Fruit fly (Drosophila melanogaster): ENCODE data around the gene Prx4.

The Prx4 gene

dm6 chr3L:3069774-3070173 is 27.6 kb downstream of the Prx4 start:
- TF ChIP-seq Ets98B (GFP tag; IDR thresholded peaks at IDR 0.05) (no peak), EcR (GFP tag; optimal IDR thresholded peaks at IDR 0.05) (peak; percentile 4), CG13204 (GFP tag; optimal IDR thresholded peaks at IDR 0.05) (no peak), Pif1A (GFP tag; optimal IDR thresholded peaks at IDR 0.05) (no peak), CG34367 (tag; optimal IDR thresholded peaks at IDR 0.05) (no peak), CG9948 (tag; optimal IDR thresholded peaks at IDR 0.05) (no peak)

dm6 chr3L:3070274-3071204 is 28.4 kb downstream of the Prx4 start, which contains the start of the genes CG32486 and PAN3:
CG32486 (minus strand) TSS chr3L:3070839.
PAN3 (plus strand) TSS chr3L:3071133.
- TF ChIP-seq CG34367 (tag; optimal IDR thresholded peaks at IDR 0.05) (peak; percentile 16), CG15710 (tag; optimal IDR thresholded peaks at IDR 0.05) (peak; percentile 7), Pif1A (GFP tag; optimal IDR thresholded peaks at IDR 0.05) (no peak), rn (GFP tag; IDR thresholded peaks at IDR 0.05) (no peak), CG14655 (GFP tag; optimal IDR thresholded peaks at IDR 0.05) (no peak), CG17806 (tag; optimal IDR thresholded peaks at IDR 0.05) (no peak), D1 (tag; optimal IDR thresholded peaks at IDR 0.05) (no peak), CG13204 (GFP tag; optimal IDR thresholded peaks at IDR 0.05) (peak; percentile 42), Snoo (tag; optimal IDR thresholded peaks at IDR 0.05) (no peak), CG12605 (GFP tag; IDR thresholded peaks at IDR 0.05) (peak; percentile 28), fd96Ca (GFP tag; IDR thresholded peaks at IDR 0.05) (peak; percentile 52; the same call in 1 of the 3 replicates), Pif1B (GFP tag; optimal IDR thresholded peaks at IDR 0.05) (no peak), gl (tag; optimal IDR thresholded peaks at IDR 0.05) (peak; percentile 10), Ets98B (GFP tag; IDR thresholded peaks at IDR 0.05) (peak; percentile 36; the same call in 1 of the 2 replicates), CG8159 (tag; optimal IDR thresholded peaks at IDR 0.05) (peak; percentile 26), CG32121 (GFP tag; IDR thresholded peaks at IDR 0.05) (no peak), CG9948 (tag; optimal IDR thresholded peaks at IDR 0.05) (no peak), EcR (GFP tag; optimal IDR thresholded peaks at IDR 0.05) (peak; percentile 49), CG4496 (GFP tag; IDR thresholded peaks at IDR 0.05) (0 out of 3 replicates have a peak, but pooled peaks have one; percentile 48), CG8301 (tag; optimal IDR thresholded peaks at IDR 0.05) (peak; percentile 8), CG10348 (GFP tag; IDR thresholded peaks at IDR 0.05) (no peak)

- TF ChIP-seq CG14655 (GFP tag; optimal IDR thresholded peaks at IDR 0.05), result peak; percentile 48
- 0 out of 2 replicates have a peak, but pooled peaks have one; percentile 27 for TF ChIP-seq CG12605 (GFP tag; IDR thresholded peaks at IDR 0.05)
- TF ChIP-seq Pif1A (GFP tag; optimal IDR thresholded peaks at IDR 0.05), result peak; percentile 48
- TF ChIP-seq EcR (GFP tag; optimal IDR thresholded peaks at IDR 0.05), result no peak
- no peak; the same call in 1 of the 2 replicates for TF ChIP-seq Ets98B (GFP tag; IDR thresholded peaks at IDR 0.05)
- TF ChIP-seq CG32121 (GFP tag; IDR thresholded peaks at IDR 0.05), result no peak
- TF ChIP-seq rn (GFP tag; IDR thresholded peaks at IDR 0.05), result no peak
- no peak; the same call in 2 of the 3 replicates for TF ChIP-seq fd96Ca (GFP tag; IDR thresholded peaks at IDR 0.05)
- TF ChIP-seq CG10348 (GFP tag; IDR thresholded peaks at IDR 0.05), result no peak
- peak; percentile 51 for TF ChIP-seq CG8159 (tag; optimal IDR thresholded peaks at IDR 0.05)
- peak; percentile 19 for TF ChIP-seq CG15710 (tag; optimal IDR thresholded peaks at IDR 0.05)
- no peak for TF ChIP-seq gl (tag; optimal IDR thresholded peaks at IDR 0.05)
- no peak for TF ChIP-seq Snoo (tag; optimal IDR thresholded peaks at IDR 0.05)
- TF ChIP-seq CG17806 (tag; optimal IDR thresholded peaks at IDR 0.05), result peak; percentile 58
- peak; percentile 19 for TF ChIP-seq CG13204 (GFP tag; optimal IDR thresholded peaks at IDR 0.05)
- peak; percentile 69 for TF ChIP-seq CG9948 (tag; optimal IDR thresholded peaks at IDR 0.05)
- TF ChIP-seq CG8301 (tag; optimal IDR thresholded peaks at IDR 0.05), result peak; percentile 14
- TF ChIP-seq CG34367 (tag; optimal IDR thresholded peaks at IDR 0.05), result peak; percentile 16
- TF ChIP-seq D1 (tag; optimal IDR thresholded peaks at IDR 0.05), result peak; percentile 61
- TF ChIP-seq CG4496 (GFP tag; IDR thresholded peaks at IDR 0.05), result no peak
- TF ChIP-seq Pif1B (GFP tag; optimal IDR thresholded peaks at IDR 0.05), result peak; percentile 25
Observed at dm6 chr3L:3071675-3072583, 29.8 kb downstream of the Prx4 start.

- peak; percentile 59 for TF ChIP-seq CG15710 (tag; optimal IDR thresholded peaks at IDR 0.05)
- no peak for TF ChIP-seq CG34367 (tag; optimal IDR thresholded peaks at IDR 0.05)
- no peak for TF ChIP-seq CG13204 (GFP tag; optimal IDR thresholded peaks at IDR 0.05)
- peak; percentile 6 for TF ChIP-seq Pif1B (GFP tag; optimal IDR thresholded peaks at IDR 0.05)
- TF ChIP-seq Pif1A (GFP tag; optimal IDR thresholded peaks at IDR 0.05), result peak; percentile 39
- TF ChIP-seq CG8301 (tag; optimal IDR thresholded peaks at IDR 0.05), result peak; percentile 47
- TF ChIP-seq CG14655 (GFP tag; optimal IDR thresholded peaks at IDR 0.05), result peak; percentile 50
- TF ChIP-seq D1 (tag; optimal IDR thresholded peaks at IDR 0.05), result no peak
- TF ChIP-seq Ets98B (GFP tag; IDR thresholded peaks at IDR 0.05), result no peak
- TF ChIP-seq CG9948 (tag; optimal IDR thresholded peaks at IDR 0.05), result peak; percentile 55
- TF ChIP-seq EcR (GFP tag; optimal IDR thresholded peaks at IDR 0.05), result peak; percentile 37
- no peak for TF ChIP-seq gl (tag; optimal IDR thresholded peaks at IDR 0.05)
- TF ChIP-seq CG17806 (tag; optimal IDR thresholded peaks at IDR 0.05), result peak; percentile 53
- peak; percentile 4 for TF ChIP-seq Snoo (tag; optimal IDR thresholded peaks at IDR 0.05)
- TF ChIP-seq CG10348 (GFP tag; IDR thresholded peaks at IDR 0.05), result no peak
- TF ChIP-seq CG12605 (GFP tag; IDR thresholded peaks at IDR 0.05), result no peak
- no peak for TF ChIP-seq rn (GFP tag; IDR thresholded peaks at IDR 0.05)
- no peak for TF ChIP-seq CG32121 (GFP tag; IDR thresholded peaks at IDR 0.05)
- no peak for TF ChIP-seq fd96Ca (GFP tag; IDR thresholded peaks at IDR 0.05)
- peak; percentile 68 for TF ChIP-seq CG8159 (tag; optimal IDR thresholded peaks at IDR 0.05)
- no peak for TF ChIP-seq CG4496 (GFP tag; IDR thresholded peaks at IDR 0.05)
Observed at dm6 chr3L:3073460-3073859, 31.3 kb downstream of the Prx4 start.
